Fruit fly (Drosophila melanogaster): ENCODE data around the gene RpS4.
A peak's percentile ranks its signal among the peaks of the same experiment; 100 is the strongest.

DNA sequence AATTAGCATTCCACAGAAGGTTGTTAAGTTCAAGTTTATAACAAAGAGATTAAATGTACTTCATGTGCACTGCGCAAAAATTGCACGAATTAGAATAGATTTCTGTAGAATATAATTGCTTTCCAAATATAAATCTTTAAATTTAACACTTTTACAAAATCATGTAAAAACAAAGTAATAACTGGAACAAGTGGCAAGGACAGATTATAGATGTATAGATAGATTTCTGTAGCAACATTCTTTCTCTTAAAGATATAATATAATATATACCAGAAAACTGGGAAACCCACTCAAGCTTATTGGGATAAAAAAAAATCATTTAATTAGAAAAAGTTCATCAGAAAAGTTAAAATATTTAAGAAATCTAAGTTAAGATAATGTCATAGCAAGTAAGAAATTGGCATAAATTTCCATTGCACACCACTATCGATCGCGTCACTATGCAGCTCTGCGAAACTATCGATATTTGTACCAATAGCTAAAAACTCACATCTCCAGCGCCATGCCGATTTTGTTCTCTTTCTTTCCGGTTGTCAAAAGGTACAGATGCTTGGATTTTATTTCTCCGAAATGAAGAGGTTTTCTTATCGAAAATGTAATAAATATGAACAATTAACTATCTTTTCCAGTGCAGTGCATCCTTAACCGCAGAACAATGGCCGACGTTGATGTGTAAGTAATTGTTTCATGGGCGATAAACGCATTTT, 18.5 kb upstream of the RpS4 start, which contains the start of gene RpS12:
- no peak for TF ChIP-seq fru (optimal IDR thresholded peaks at IDR 0.05)
- TF ChIP-seq pzg (GFP tag; optimal IDR thresholded peaks at IDR 0.05), result peak; percentile 81
- no peak for TF ChIP-seq Lpt (GFP tag; optimal IDR thresholded peaks at IDR 0.05)
- TF ChIP-seq mirr (GFP tag; optimal IDR thresholded peaks at IDR 0.05), result peak; percentile 86
- TF ChIP-seq Dip3 (GFP tag; optimal IDR thresholded peaks at IDR 0.05), result peak; percentile 68
- no peak for TF ChIP-seq Sin3A (optimal IDR thresholded peaks at IDR 0.05)
- TF ChIP-seq CG12071 (GFP tag; optimal IDR thresholded peaks at IDR 0.05), result peak; percentile 87
- TF ChIP-seq br (optimal IDR thresholded peaks at IDR 0.05), result no peak
- peak; percentile 89 for TF ChIP-seq B-H2 (GFP tag; optimal IDR thresholded peaks at IDR 0.05)
- peak; percentile 63 for TF ChIP-seq CG10274 (GFP tag; optimal IDR thresholded peaks at IDR 0.05)
- TF ChIP-seq CG14710 (tag; optimal IDR thresholded peaks at IDR 0.05), result peak; percentile 73
- peak; percentile 55 for TF ChIP-seq tgo (GFP tag; IDR thresholded peaks at IDR 0.05)
